Worm (Caenorhabditis elegans): ENCODE measurements around the gene ins-31.

- TF ChIP-seq nhr-77 (tag; optimal IDR thresholded peaks at IDR 0.05) (no peak), ceh-82 (tag; optimal IDR thresholded peaks at IDR 0.05) (no peak), unc-62 (GFP tag; optimal IDR thresholded peaks at IDR 0.05) (no peak), nhr-76 (tag; optimal IDR thresholded peaks at IDR 0.05) (no peak), ceh-28 (tag; optimal IDR thresholded peaks at IDR 0.05) (no peak)
Measured at ce11 chrII:3149521-3150190, 22.8 kb downstream of the ins-31 start, which contains the start of the genes T10D4.11 and T10D4.1.

Data from whole organism, L3 larva.